Worm (Caenorhabditis elegans): ENCODE measurements around the gene Y71H10B.1.

The Y71H10B.1 gene

ce11 chrX:2819747-2820146 is 20.3 kb downstream of the Y71H10B.1 start:
- TF ChIP-seq ama-1 (optimal IDR thresholded peaks at IDR 0.05) (no peak), B0310.2 (tag; optimal IDR thresholded peaks at IDR 0.05) (no peak), tbx-37 (GFP tag; conservative IDR thresholded peaks at IDR 0.05) (no peak), ets-7 (tag; optimal IDR thresholded peaks at IDR 0.05) (no peak), pes-1 (GFP tag; IDR thresholded peaks at IDR 0.05) (no peak), hmg-4 (GFP tag; optimal IDR thresholded peaks at IDR 0.05) (no peak), hnd-1 (tag; optimal IDR thresholded peaks at IDR 0.05) (no peak), flt-1 (GFP tag; IDR thresholded peaks at IDR 0.05) (no peak), ceh-13 (GFP tag; optimal IDR thresholded peaks at IDR 0.05) (no peak)

- TF ChIP-seq aly-1 (tag; optimal IDR thresholded peaks at IDR 0.05), result no peak
- no peak for TF ChIP-seq tbx-37 (GFP tag; conservative IDR thresholded peaks at IDR 0.05)
- no peak for TF ChIP-seq hmg-4 (GFP tag; optimal IDR thresholded peaks at IDR 0.05)
- TF ChIP-seq sea-1 (GFP tag; conservative IDR thresholded peaks at IDR 0.05), result no peak
- TF ChIP-seq flt-1 (GFP tag; IDR thresholded peaks at IDR 0.05), result no peak
- no peak for TF ChIP-seq pes-1 (GFP tag; IDR thresholded peaks at IDR 0.05)
- no peak for TF ChIP-seq scrt-1 (GFP tag; IDR thresholded peaks at IDR 0.05)
- TF ChIP-seq tbx-11 (GFP tag; IDR thresholded peaks at IDR 0.05), result no peak
- no peak for TF ChIP-seq B0310.2 (tag; optimal IDR thresholded peaks at IDR 0.05)
- TF ChIP-seq ceh-36 (tag; optimal IDR thresholded peaks at IDR 0.05), result no peak
- no peak for TF ChIP-seq ets-7 (tag; optimal IDR thresholded peaks at IDR 0.05)
- TF ChIP-seq F13C5.2 (tag; optimal IDR thresholded peaks at IDR 0.05), result no peak
- no peak for TF ChIP-seq ama-1 (optimal IDR thresholded peaks at IDR 0.05)
- TF ChIP-seq hmbx-1 (tag; optimal IDR thresholded peaks at IDR 0.05), result no peak
- TF ChIP-seq tra-4 (tag; optimal IDR thresholded peaks at IDR 0.05), result no peak
- TF ChIP-seq ceh-13 (GFP tag; optimal IDR thresholded peaks at IDR 0.05), result no peak
These were observed 21.2 kb downstream of the Y71H10B.1 start for ce11 chrX:2818899-2819298.

- no peak for TF ChIP-seq pes-1 (GFP tag; IDR thresholded peaks at IDR 0.05)
- no peak for TF ChIP-seq aly-1 (tag; optimal IDR thresholded peaks at IDR 0.05)
- TF ChIP-seq scrt-1 (GFP tag; IDR thresholded peaks at IDR 0.05), result no peak
- TF ChIP-seq hmbx-1 (tag; optimal IDR thresholded peaks at IDR 0.05), result no peak
- no peak for TF ChIP-seq flt-1 (GFP tag; IDR thresholded peaks at IDR 0.05)
- no peak for TF ChIP-seq hmg-4 (GFP tag; optimal IDR thresholded peaks at IDR 0.05)
These were observed 25.9 kb downstream of the Y71H10B.1 start, which contains the start of gene C14A11.6 for ce11 chrX:2814097-2814720. Gene C14A11.6 (minus strand): TSS chrX:2814147.

ce11 chrX:2809611-2810010 is 30.5 kb downstream of the Y71H10B.1 start, which contains the start of gene C14A11.9:
Gene C14A11.9 (minus strand): TSS chrX:2809637.
- TF ChIP-seq sea-1 (GFP tag; conservative IDR thresholded peaks at IDR 0.05) (0 out of 2 replicates have a peak, but pooled peaks have one; percentile 31), flt-1 (GFP tag; IDR thresholded peaks at IDR 0.05) (peak; percentile 60), F13C5.2 (tag; optimal IDR thresholded peaks at IDR 0.05) (peak; percentile 82), tbx-11 (GFP tag; IDR thresholded peaks at IDR 0.05) (peak; percentile 66), hnd-1 (tag; optimal IDR thresholded peaks at IDR 0.05) (peak; percentile 36), tbx-37 (GFP tag; conservative IDR thresholded peaks at IDR 0.05) (peak; percentile 26; the same call in 1 of the 2 replicates), hmg-4 (GFP tag; optimal IDR thresholded peaks at IDR 0.05) (peak; percentile 85), pes-1 (GFP tag; IDR thresholded peaks at IDR 0.05) (peak; percentile 64; the same call in 1 of the 2 replicates), tra-4 (tag; optimal IDR thresholded peaks at IDR 0.05) (no peak), ets-7 (tag; optimal IDR thresholded peaks at IDR 0.05) (no peak), scrt-1 (GFP tag; IDR thresholded peaks at IDR 0.05) (peak; percentile 30; the same call in 1 of the 2 replicates)

ce11 chrX:2807390-2807789 is 32.7 kb downstream of the Y71H10B.1 start, which contains the start of gene C14A11.5:
Gene C14A11.5 (minus strand): TSS chrX:2807528.
- no peak for TF ChIP-seq ceh-13 (GFP tag; optimal IDR thresholded peaks at IDR 0.05)
- TF ChIP-seq ets-7 (tag; optimal IDR thresholded peaks at IDR 0.05), result no peak
- no peak for TF ChIP-seq flt-1 (GFP tag; IDR thresholded peaks at IDR 0.05)
- no peak for TF ChIP-seq F13C5.2 (tag; optimal IDR thresholded peaks at IDR 0.05)
- TF ChIP-seq tbx-37 (GFP tag; conservative IDR thresholded peaks at IDR 0.05), result no peak
- no peak for TF ChIP-seq tbx-11 (GFP tag; IDR thresholded peaks at IDR 0.05)
- no peak for TF ChIP-seq B0310.2 (tag; optimal IDR thresholded peaks at IDR 0.05)
- TF ChIP-seq scrt-1 (GFP tag; IDR thresholded peaks at IDR 0.05), result no peak
- TF ChIP-seq hmbx-1 (tag; optimal IDR thresholded peaks at IDR 0.05), result no peak
- no peak for TF ChIP-seq hnd-1 (tag; optimal IDR thresholded peaks at IDR 0.05)

ce11 chrX:2802562-2803165 is 37.4 kb downstream of the Y71H10B.1 start, which contains the start of gene C14A11.2:
Gene C14A11.2 (plus strand): TSS chrX:2803112.
- TF ChIP-seq ama-1 (optimal IDR thresholded peaks at IDR 0.05) (no peak), tbx-11 (GFP tag; IDR thresholded peaks at IDR 0.05) (no peak), ceh-36 (tag; optimal IDR thresholded peaks at IDR 0.05) (no peak), scrt-1 (GFP tag; IDR thresholded peaks at IDR 0.05) (no peak), sea-1 (GFP tag; conservative IDR thresholded peaks at IDR 0.05) (no peak), B0310.2 (tag; optimal IDR thresholded peaks at IDR 0.05) (no peak), F13C5.2 (tag; optimal IDR thresholded peaks at IDR 0.05) (no peak), flt-1 (GFP tag; IDR thresholded peaks at IDR 0.05) (no peak), hnd-1 (tag; optimal IDR thresholded peaks at IDR 0.05) (no peak), hmbx-1 (tag; optimal IDR thresholded peaks at IDR 0.05) (no peak), tra-4 (tag; optimal IDR thresholded peaks at IDR 0.05) (no peak), pes-1 (GFP tag; IDR thresholded peaks at IDR 0.05) (no peak), ceh-13 (GFP tag; optimal IDR thresholded peaks at IDR 0.05) (no peak), aly-1 (tag; optimal IDR thresholded peaks at IDR 0.05) (no peak)

ce11 chrX:2801666-2802065 is 38.4 kb downstream of the Y71H10B.1 start:
- TF ChIP-seq scrt-1 (GFP tag; IDR thresholded peaks at IDR 0.05) (0 out of 2 replicates have a peak, but pooled peaks have one; percentile 29), pes-1 (GFP tag; IDR thresholded peaks at IDR 0.05) (peak; percentile 67), tbx-37 (GFP tag; conservative IDR thresholded peaks at IDR 0.05) (0 out of 2 replicates have a peak, but pooled peaks have one; percentile 24), flt-1 (GFP tag; IDR thresholded peaks at IDR 0.05) (0 out of 2 replicates have a peak, but pooled peaks have one; percentile 20)

Measured in whole organism, early embryonic.